Worm (Caenorhabditis elegans): ENCODE results near the gene npax-1.

npax-1 gene

ce11 chrII:7326997-7327396 lies 4.1 kb downstream of the npax-1 start:
- TF ChIP-seq ztf-23 (GFP tag; IDR thresholded peaks at IDR 0.05) (no peak), cog-1 (tag; optimal IDR thresholded peaks at IDR 0.05) (no peak), klf-2 (GFP tag; conservative IDR thresholded peaks at IDR 0.05) (no peak), ztf-29 (GFP tag; IDR thresholded peaks at IDR 0.05) (no peak), T22C8.4 (GFP tag; IDR thresholded peaks at IDR 0.05) (no peak), ref-1 (GFP tag; conservative IDR thresholded peaks at IDR 0.05) (no peak), med-1 (GFP tag; optimal IDR thresholded peaks at IDR 0.05; ENCODE audit: insufficient read depth) (no peak), flt-1 (GFP tag; IDR thresholded peaks at IDR 0.05) (no peak), tab-1 (GFP tag; IDR thresholded peaks at IDR 0.05) (no peak)

ce11 chrII:7326199-7326598 lies 4.9 kb downstream of the npax-1 start:
- no peak for TF ChIP-seq klf-2 (GFP tag; conservative IDR thresholded peaks at IDR 0.05)
- TF ChIP-seq cog-1 (tag; optimal IDR thresholded peaks at IDR 0.05) = no peak
- no peak for TF ChIP-seq flt-1 (GFP tag; IDR thresholded peaks at IDR 0.05)
- no peak for TF ChIP-seq tab-1 (GFP tag; IDR thresholded peaks at IDR 0.05)
- no peak for TF ChIP-seq ztf-23 (GFP tag; IDR thresholded peaks at IDR 0.05)
- TF ChIP-seq T22C8.4 (GFP tag; IDR thresholded peaks at IDR 0.05) = no peak
- no peak for TF ChIP-seq med-1 (GFP tag; optimal IDR thresholded peaks at IDR 0.05; ENCODE audit: insufficient read depth)
- TF ChIP-seq ref-1 (GFP tag; conservative IDR thresholded peaks at IDR 0.05) = no peak
- no peak for TF ChIP-seq ztf-29 (GFP tag; IDR thresholded peaks at IDR 0.05)

- no peak for TF ChIP-seq flt-1 (GFP tag; IDR thresholded peaks at IDR 0.05)
- TF ChIP-seq klf-2 (GFP tag; conservative IDR thresholded peaks at IDR 0.05) = no peak
- no peak for TF ChIP-seq ref-1 (GFP tag; conservative IDR thresholded peaks at IDR 0.05)
- no peak for TF ChIP-seq tab-1 (GFP tag; IDR thresholded peaks at IDR 0.05)
- TF ChIP-seq ztf-23 (GFP tag; IDR thresholded peaks at IDR 0.05) = no peak
- no peak for TF ChIP-seq cog-1 (tag; optimal IDR thresholded peaks at IDR 0.05)
- no peak for TF ChIP-seq med-1 (GFP tag; optimal IDR thresholded peaks at IDR 0.05; ENCODE audit: insufficient read depth)
- no peak for TF ChIP-seq ztf-29 (GFP tag; IDR thresholded peaks at IDR 0.05)
- TF ChIP-seq T22C8.4 (GFP tag; IDR thresholded peaks at IDR 0.05) = no peak
These were observed 6.1 kb downstream of the npax-1 start for ce11 chrII:7325063-7325480.

ce11 chrII:7323925-7324324 lies 7.2 kb downstream of the npax-1 start, which contains the start of gene F21D12.3:
Gene F21D12.3 (minus strand): TSS chrII:7324025.
- TF ChIP-seq ztf-23 (GFP tag; IDR thresholded peaks at IDR 0.05) (no peak), klf-2 (GFP tag; conservative IDR thresholded peaks at IDR 0.05) (no peak), cog-1 (tag; optimal IDR thresholded peaks at IDR 0.05) (no peak), med-1 (GFP tag; optimal IDR thresholded peaks at IDR 0.05; ENCODE audit: insufficient read depth) (no peak), flt-1 (GFP tag; IDR thresholded peaks at IDR 0.05) (no peak), tab-1 (GFP tag; IDR thresholded peaks at IDR 0.05) (no peak), ref-1 (GFP tag; conservative IDR thresholded peaks at IDR 0.05) (no peak), ztf-29 (GFP tag; IDR thresholded peaks at IDR 0.05) (no peak), T22C8.4 (GFP tag; IDR thresholded peaks at IDR 0.05) (no peak)

ce11 chrII:7323317-7323716 lies 7.8 kb downstream of the npax-1 start:
- TF ChIP-seq klf-2 (GFP tag; conservative IDR thresholded peaks at IDR 0.05) = no peak
- TF ChIP-seq flt-1 (GFP tag; IDR thresholded peaks at IDR 0.05) = no peak
- TF ChIP-seq cog-1 (tag; optimal IDR thresholded peaks at IDR 0.05) = no peak
- no peak for TF ChIP-seq med-1 (GFP tag; optimal IDR thresholded peaks at IDR 0.05; ENCODE audit: insufficient read depth)
- TF ChIP-seq ztf-29 (GFP tag; IDR thresholded peaks at IDR 0.05) = no peak
- TF ChIP-seq T22C8.4 (GFP tag; IDR thresholded peaks at IDR 0.05) = no peak
- TF ChIP-seq ztf-23 (GFP tag; IDR thresholded peaks at IDR 0.05) = no peak
- no peak for TF ChIP-seq ref-1 (GFP tag; conservative IDR thresholded peaks at IDR 0.05)
- no peak for TF ChIP-seq tab-1 (GFP tag; IDR thresholded peaks at IDR 0.05)

- TF ChIP-seq ztf-29 (GFP tag; IDR thresholded peaks at IDR 0.05) = no peak
- no peak for TF ChIP-seq T22C8.4 (GFP tag; IDR thresholded peaks at IDR 0.05)
- no peak for TF ChIP-seq cog-1 (tag; optimal IDR thresholded peaks at IDR 0.05)
- no peak for TF ChIP-seq klf-2 (GFP tag; conservative IDR thresholded peaks at IDR 0.05)
- no peak for TF ChIP-seq flt-1 (GFP tag; IDR thresholded peaks at IDR 0.05)
- TF ChIP-seq ztf-23 (GFP tag; IDR thresholded peaks at IDR 0.05) = no peak
- no peak for TF ChIP-seq ref-1 (GFP tag; conservative IDR thresholded peaks at IDR 0.05)
- TF ChIP-seq tab-1 (GFP tag; IDR thresholded peaks at IDR 0.05) = no peak
- TF ChIP-seq med-1 (GFP tag; optimal IDR thresholded peaks at IDR 0.05; ENCODE audit: insufficient read depth) = no peak
These were observed 11.7 kb downstream of the npax-1 start for ce11 chrII:7319471-7319870.

ce11 chrII:7317468-7317867 lies 13.7 kb downstream of the npax-1 start, which contains the start of gene F21D12.2:
Gene F21D12.2 (plus strand): TSS chrII:7317768.
- no peak for TF ChIP-seq ztf-29 (GFP tag; IDR thresholded peaks at IDR 0.05)
- no peak for TF ChIP-seq med-1 (GFP tag; optimal IDR thresholded peaks at IDR 0.05; ENCODE audit: insufficient read depth)
- no peak for TF ChIP-seq cog-1 (tag; optimal IDR thresholded peaks at IDR 0.05)
- TF ChIP-seq ztf-23 (GFP tag; IDR thresholded peaks at IDR 0.05) = no peak
- TF ChIP-seq ref-1 (GFP tag; conservative IDR thresholded peaks at IDR 0.05) = no peak
- TF ChIP-seq flt-1 (GFP tag; IDR thresholded peaks at IDR 0.05) = no peak
- no peak for TF ChIP-seq klf-2 (GFP tag; conservative IDR thresholded peaks at IDR 0.05)
- no peak for TF ChIP-seq tab-1 (GFP tag; IDR thresholded peaks at IDR 0.05)
- no peak for TF ChIP-seq T22C8.4 (GFP tag; IDR thresholded peaks at IDR 0.05)

ce11 chrII:7314083-7314482 lies 17.0 kb downstream of the npax-1 start, which contains the start of gene F45E12.6:
Gene F45E12.6 (minus strand): TSS chrII:7314183.
- TF ChIP-seq tab-1 (GFP tag; IDR thresholded peaks at IDR 0.05) (no peak), med-1 (GFP tag; optimal IDR thresholded peaks at IDR 0.05; ENCODE audit: insufficient read depth) (no peak), ref-1 (GFP tag; conservative IDR thresholded peaks at IDR 0.05) (no peak), flt-1 (GFP tag; IDR thresholded peaks at IDR 0.05) (no peak), T22C8.4 (GFP tag; IDR thresholded peaks at IDR 0.05) (no peak), ztf-23 (GFP tag; IDR thresholded peaks at IDR 0.05) (no peak), klf-2 (GFP tag; conservative IDR thresholded peaks at IDR 0.05) (no peak), cog-1 (tag; optimal IDR thresholded peaks at IDR 0.05) (no peak), ztf-29 (GFP tag; IDR thresholded peaks at IDR 0.05) (no peak)

- TF ChIP-seq ztf-29 (GFP tag; IDR thresholded peaks at IDR 0.05) = no peak
- TF ChIP-seq klf-2 (GFP tag; conservative IDR thresholded peaks at IDR 0.05) = no peak
- no peak for TF ChIP-seq T22C8.4 (GFP tag; IDR thresholded peaks at IDR 0.05)
- TF ChIP-seq med-1 (GFP tag; optimal IDR thresholded peaks at IDR 0.05; ENCODE audit: insufficient read depth) = no peak
- TF ChIP-seq flt-1 (GFP tag; IDR thresholded peaks at IDR 0.05) = no peak
- no peak for TF ChIP-seq ref-1 (GFP tag; conservative IDR thresholded peaks at IDR 0.05)
- no peak for TF ChIP-seq tab-1 (GFP tag; IDR thresholded peaks at IDR 0.05)
- TF ChIP-seq ztf-23 (GFP tag; IDR thresholded peaks at IDR 0.05) = no peak
- TF ChIP-seq cog-1 (tag; optimal IDR thresholded peaks at IDR 0.05) = no peak
These were observed 21.1 kb downstream of the npax-1 start, which contains the start of the genes F45E12.5 and cnep-1 for ce11 chrII:7310023-7310422. Gene F45E12.5 (minus strand): TSS chrII:7310115. Gene cnep-1 (plus strand): TSS chrII:7310348.
